Worm (Caenorhabditis elegans) whole organism, young adult: ENCODE results near the gene F28H6.6.

ENCODE experiments used
- ama-1 ChIP-seq, 3 experiments: fragments of 150-350 bp in 1 of 3; sonication (generic microtip) in 2 of 3; optimal IDR thresholded peaks; 2 replicates each; lab custom pipeline; 2014 to 2018; ENCODE audit warnings: missing biosample characterization in 2 of 3, missing genetic modification characterization in 2 of 3, missing genetic modification reagents in 2 of 3
- attf-6 ChIP-seq: fragments of 200-800 bp; sonication (Bioruptor generic); IDR thresholded peaks from 2 replicates; pipeline ENCODE4 v1.3.6; 2022; ENCODE audit warnings: missing genetic modification reagents, missing genetic modification characterization, missing compliant biosample characterization
- dpff-1 ChIP-seq: sonication (generic microtip); optimal IDR thresholded peaks from 2 replicates; lab custom pipeline; 2017; ENCODE audit warnings: mild to moderate bottlenecking, missing genetic modification characterization, missing compliant biosample characterization
- lin-35 ChIP-seq, 3 experiments: fragments of 150-350 bp in 2 of 3; sonication (generic microtip) in 1 of 3; optimal IDR thresholded peaks; 2 replicates each; lab custom pipeline; 2014 to 2018; ENCODE audit warnings: missing biosample characterization in 3 of 3, missing genetic modification characterization in 3 of 3, missing genetic modification reagents in 3 of 3
- nhr-179 ChIP-seq: sonication (generic microtip); optimal IDR thresholded peaks from 2 replicates; lab custom pipeline; 2016; ENCODE audit warnings: mild to moderate bottlenecking, missing genetic modification characterization, missing compliant biosample characterization
- unc-62 ChIP-seq: fragments of 150-350 bp; optimal IDR thresholded peaks from 2 replicates; lab custom pipeline; 2014; ENCODE audit warnings: missing biosample characterization, missing genetic modification reagents, missing genetic modification characterization
- ztf-22 ChIP-seq: fragments of 200-800 bp; sonication (Bioruptor generic); optimal IDR thresholded peaks from 2 replicates; lab custom pipeline; 2018; ENCODE audit warnings: mild to moderate bottlenecking, missing genetic modification characterization, moderate library complexity, missing compliant biosample characterization

DNA sequence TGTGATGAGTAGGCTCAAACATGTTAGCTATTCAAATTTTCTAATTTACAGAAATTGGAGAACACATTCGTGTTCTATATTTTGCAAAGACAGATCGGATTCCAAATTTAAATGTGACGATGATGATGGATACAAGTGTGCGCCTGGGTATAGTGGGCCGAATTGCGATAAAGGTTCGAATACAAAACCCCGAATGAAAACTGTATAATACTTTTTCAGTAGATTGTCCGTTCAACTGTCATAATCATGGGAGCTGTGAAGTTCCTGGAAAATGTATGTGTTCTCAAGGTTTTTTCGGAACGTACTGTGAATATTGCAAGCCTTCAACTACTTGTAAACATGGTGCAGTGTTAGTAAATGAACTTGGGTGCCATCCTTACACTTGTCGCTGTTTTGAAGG, 34.7 kb downstream of the F28H6.6 start:
- TF ChIP-seq ztf-22 (GFP tag; lab: Kevin White, UChicago) (no peak), attf-6 (GFP tag; lab: Robert Waterston, UW) (no peak), nhr-179 (tag; lab: Kevin White, UChicago) (no peak), unc-62 (GFP tag; lab: Kevin White, UChicago) (no peak), dpff-1 (tag; lab: Kevin White, UChicago) (no peak), lin-35 (GFP tag; optimal IDR thresholded peaks at IDR 0.05; lab: Kevin White, UChicago) (no peak), ama-1 (optimal IDR thresholded peaks at IDR 0.05; lab: Kevin White, UChicago) (no peak), ama-1 (GFP tag; optimal IDR thresholded peaks at IDR 0.05; lab: Kevin White, UChicago) (no peak)
